ENCODE assay signal across 4 fruit fly cellular contexts in genomic region chr2L:4882131-4883022, dm6.
TF ChIP-seq lines count a peak whose summit lies in the region.

No protein-coding gene starts in this region.

- no peak for TF ChIP-seq CTCF in whole organism, embryonic (GFP tag; optimal IDR thresholded peaks at IDR 0.05; lab: Kevin White, UChicago)

TF ChIP-seq in whole organism, embryonic, 481 proteins besides CTCF, POLR2A, EP300 and RAD21:
- peak; percentile 32 for TF ChIP-seq Hr39 (optimal IDR thresholded peaks at IDR 0.05; lab: Kevin White, UChicago)
- TF ChIP-seq cg (GFP tag; optimal IDR thresholded peaks at IDR 0.05; lab: Kevin White, UChicago): peak; percentile 11
- TF ChIP-seq CG6654 (GFP tag; optimal IDR thresholded peaks at IDR 0.05; lab: Kevin White, UChicago): no peak
- no peak for TF ChIP-seq CG18599 (GFP tag; optimal IDR thresholded peaks at IDR 0.05; lab: Kevin White, UChicago)
- peak; percentile 60 for TF ChIP-seq MESR4 (GFP tag; optimal IDR thresholded peaks at IDR 0.05; lab: Kevin White, UChicago)
- TF ChIP-seq ERR (GFP tag; optimal IDR thresholded peaks at IDR 0.05; lab: Kevin White, UChicago): peak; percentile 33
- TF ChIP-seq CG17385 (GFP tag; optimal IDR thresholded peaks at IDR 0.05; lab: Kevin White, UChicago): peak; percentile 94
- peak in 1 of 2 experiments; percentile 27 for TF ChIP-seq bsh (GFP tag; optimal IDR thresholded peaks at IDR 0.05; lab: Kevin White, UChicago)
- TF ChIP-seq Dfd (GFP tag; optimal IDR thresholded peaks at IDR 0.05; lab: Kevin White, UChicago): peak in 1 of 2 experiments; percentile 84

TF ChIP-seq in whole organism, prepupa, 60 proteins besides CTCF, POLR2A, EP300 and RAD21:
- TF ChIP-seq Sox14 (GFP tag; optimal IDR thresholded peaks at IDR 0.05; lab: Kevin White, UChicago): no peak
- TF ChIP-seq eg (GFP tag; IDR thresholded peaks at IDR 0.05; lab: Robert Waterston, UW): 0 out of 3 replicates have a peak, but pooled peaks have one; percentile 25
- TF ChIP-seq salr (GFP tag; optimal IDR thresholded peaks at IDR 0.05; lab: Kevin White, UChicago): peak in 1 of 2 experiments; percentile 26
- TF ChIP-seq CG3032 (tag; optimal IDR thresholded peaks at IDR 0.05; lab: Kevin White, UChicago): no peak
- no peak for TF ChIP-seq achi (GFP tag; optimal IDR thresholded peaks at IDR 0.05; lab: Kevin White, UChicago)
- no peak for TF ChIP-seq CG8319 (GFP tag; optimal IDR thresholded peaks at IDR 0.05; lab: Kevin White, UChicago)
- TF ChIP-seq acj6 (GFP tag; optimal IDR thresholded peaks at IDR 0.05; lab: Kevin White, UChicago): no peak
- TF ChIP-seq svp (GFP tag; lab: Kevin White, UChicago): peak; percentile 94
- no peak for TF ChIP-seq CG31627 (GFP tag; optimal IDR thresholded peaks at IDR 0.05; lab: Kevin White, UChicago)
- TF ChIP-seq net (GFP tag; optimal IDR thresholded peaks at IDR 0.05; lab: Kevin White, UChicago): no peak
- 0 out of 3 replicates have a peak, but pooled peaks have one; percentile 29 for TF ChIP-seq CG6163 (GFP tag; IDR thresholded peaks at IDR 0.05; lab: Robert Waterston, UW)

TF ChIP-seq in whole organism, pupa, 21 proteins besides CTCF, POLR2A, EP300 and RAD21:
- TF ChIP-seq Ets98B (GFP tag; IDR thresholded peaks at IDR 0.05; lab: Robert Waterston, UW): 0 out of 2 replicates have a peak, but pooled peaks have one; percentile 33
- no peak for TF ChIP-seq rn (GFP tag; IDR thresholded peaks at IDR 0.05; lab: Robert Waterston, UW)
- peak; percentile 7 for TF ChIP-seq gl (tag; optimal IDR thresholded peaks at IDR 0.05; lab: Kevin White, UChicago)

TF ChIP-seq in whole organism, wandering third instar larva, 38 proteins besides CTCF, POLR2A, EP300 and RAD21:
- TF ChIP-seq tai (GFP tag; optimal IDR thresholded peaks at IDR 0.05; lab: Kevin White, UChicago) (no peak), psq (GFP tag; optimal IDR thresholded peaks at IDR 0.05; lab: Kevin White, UChicago) (peak; percentile 75), lola (GFP tag; optimal IDR thresholded peaks at IDR 0.05; lab: Kevin White, UChicago) (no peak), Rel (GFP tag; optimal IDR thresholded peaks at IDR 0.05; lab: Kevin White, UChicago) (no peak), Rel (tag; optimal IDR thresholded peaks at IDR 0.05; lab: Kevin White, UChicago) (peak; percentile 49), Dfd (GFP tag; optimal IDR thresholded peaks at IDR 0.05; lab: Kevin White, UChicago) (peak; percentile 91), usp (GFP tag; optimal IDR thresholded peaks at IDR 0.05; lab: Kevin White, UChicago) (no peak), sv (GFP tag; optimal IDR thresholded peaks at IDR 0.05; lab: Kevin White, UChicago) (no peak), GATAd (GFP tag; optimal IDR thresholded peaks at IDR 0.05; lab: Kevin White, UChicago) (no peak), dl (GFP tag; optimal IDR thresholded peaks at IDR 0.05; lab: Kevin White, UChicago; ENCODE audit: insufficient read depth in 1 of 2, partially characterized antibody in 2 of 2) (no peak), sage (GFP tag; optimal IDR thresholded peaks at IDR 0.05; lab: Kevin White, UChicago) (no peak), ey (GFP tag; optimal IDR thresholded peaks at IDR 0.05; lab: Kevin White, UChicago) (no peak), Jra (GFP tag; optimal IDR thresholded peaks at IDR 0.05; lab: Kevin White, UChicago) (no peak)

Comparison
In these comparisons a context has a peak if more than half of its experiments do, and no peak if none do; other contexts are left out.
1. Of the 7 proteins assayed by ChIP-seq in both whole organism, embryonic and whole organism, prepupa: peak only in whole organism, embryonic: Hr39; only in whole organism, prepupa: none; in both: none; in neither: 6.